Worm (Caenorhabditis elegans) whole organism, late embryonic: Measurements from ENCODE around the gene nhr-71.

ENCODE experiments used
- C08G9.2 ChIP-seq: sonication (generic microtip); optimal IDR thresholded peaks from 2 replicates; lab custom pipeline; 2016; ENCODE audit warnings: mild to moderate bottlenecking, missing genetic modification characterization, moderate library complexity, missing compliant biosample characterization
- C38D4.7 ChIP-seq: fragments of 200-800 bp; sonication (Bioruptor generic); optimal IDR thresholded peaks from 2 replicates; lab custom pipeline; 2018; ENCODE audit warnings: mild to moderate bottlenecking, missing genetic modification characterization, moderate library complexity, missing compliant biosample characterization
- K09A11.1 ChIP-seq: sonication (generic microtip); optimal IDR thresholded peaks from 2 replicates; lab custom pipeline; 2017; ENCODE audit warnings: antibody characterized with exemption, mild to moderate bottlenecking, missing genetic modification characterization, missing compliant biosample characterization; ENCODE audit not compliant: insufficient read depth
- Y22D7AL.16 ChIP-seq: sonication (generic microtip); optimal IDR thresholded peaks from 2 replicates; lab custom pipeline; 2016; ENCODE audit warnings: missing genetic modification characterization, missing compliant biosample characterization
- ceh-18 ChIP-seq: sonication (generic microtip); optimal IDR thresholded peaks from 2 replicates; lab custom pipeline; 2016; ENCODE audit warnings: missing genetic modification characterization, missing compliant biosample characterization
- ceh-19 ChIP-seq: fragments of 200-800 bp; sonication (Bioruptor generic); optimal IDR thresholded peaks from 2 replicates; lab custom pipeline; 2018; ENCODE audit warnings: mild to moderate bottlenecking, missing genetic modification characterization, missing compliant biosample characterization
- ceh-24 ChIP-seq: sonication (generic microtip); optimal IDR thresholded peaks from 2 replicates; lab custom pipeline; 2016; ENCODE audit warnings: mild to moderate bottlenecking, missing genetic modification characterization, missing compliant biosample characterization
- ceh-31 ChIP-seq: sonication (generic microtip); optimal IDR thresholded peaks from 2 replicates; lab custom pipeline; 2016; ENCODE audit warnings: missing genetic modification characterization, missing compliant biosample characterization
- ceh-34 ChIP-seq: sonication (generic microtip); optimal IDR thresholded peaks from 2 replicates; lab custom pipeline; 2016; ENCODE audit warnings: mild to moderate bottlenecking, missing genetic modification characterization, missing compliant biosample characterization
- ceh-45 ChIP-seq: fragments of 200-800 bp; sonication (Bioruptor generic); IDR thresholded peaks from 2 replicates; pipeline ENCODE4 v1.3.6; 2022; ENCODE audit warnings: missing genetic modification reagents, missing genetic modification characterization, missing compliant biosample characterization
- ceh-48 ChIP-seq: sonication (generic microtip); optimal IDR thresholded peaks from 2 replicates; lab custom pipeline; 2016; ENCODE audit warnings: missing genetic modification characterization, inconsistent platforms, missing compliant biosample characterization
- ceh-6 ChIP-seq: fragments of 200-800 bp; sonication (Bioruptor generic); optimal IDR thresholded peaks from 2 replicates; lab custom pipeline; 2018; ENCODE audit warnings: mild to moderate bottlenecking, missing genetic modification characterization, missing compliant biosample characterization
- ceh-9 ChIP-seq: sonication (generic microtip); optimal IDR thresholded peaks from 2 replicates; lab custom pipeline; 2016; ENCODE audit warnings: mild to moderate bottlenecking, missing genetic modification characterization, inconsistent platforms, missing compliant biosample characterization
- dve-1 ChIP-seq: sonication (generic microtip); optimal IDR thresholded peaks from 2 replicates; lab custom pipeline; 2017; ENCODE audit warnings: antibody characterized with exemption, mild to moderate bottlenecking, missing genetic modification characterization, missing compliant biosample characterization
- elt-2 ChIP-seq: sonication (generic microtip); optimal IDR thresholded peaks from 2 replicates; lab custom pipeline; 2016; ENCODE audit warnings: missing genetic modification reagents, missing genetic modification characterization, missing compliant biosample characterization
- elt-4 ChIP-seq: sonication (generic microtip); optimal IDR thresholded peaks from 2 replicates; lab custom pipeline; 2016; ENCODE audit warnings: missing genetic modification characterization, missing compliant biosample characterization
- ets-4 ChIP-seq: sonication (generic microtip); optimal IDR thresholded peaks from 2 replicates; lab custom pipeline; 2016; ENCODE audit warnings: missing genetic modification characterization, missing compliant biosample characterization
- fax-1 ChIP-seq: sonication (generic microtip); optimal IDR thresholded peaks from 2 replicates; lab custom pipeline; 2016; ENCODE audit warnings: missing genotype, missing genetic modification characterization, missing compliant biosample characterization
- fkh-10 ChIP-seq: fragments of 150-350 bp; optimal IDR thresholded peaks from 2 replicates; lab custom pipeline; 2014; ENCODE audit warnings: missing biosample characterization, missing genetic modification reagents, missing genetic modification characterization
- fkh-6 ChIP-seq: sonication (generic microtip); optimal IDR thresholded peaks from 2 replicates; lab custom pipeline; 2016; ENCODE audit warnings: missing genetic modification characterization, missing compliant biosample characterization
- gmeb-2 ChIP-seq: sonication (generic microtip); optimal IDR thresholded peaks from 2 replicates; lab custom pipeline; 2016; ENCODE audit warnings: missing genetic modification characterization, inconsistent platforms, missing compliant biosample characterization
- hlh-6 ChIP-seq: sonication (generic microtip); optimal IDR thresholded peaks from 2 replicates; lab custom pipeline; 2016; ENCODE audit warnings: missing genotype, missing genetic modification characterization, missing compliant biosample characterization
- nfya-1 ChIP-seq: sonication (generic microtip); optimal IDR thresholded peaks from 2 replicates; lab custom pipeline; 2017; ENCODE audit warnings: missing genetic modification characterization, mild to moderate bottlenecking, missing compliant biosample characterization, antibody characterized with exemption, moderate library complexity
- nhr-11 ChIP-seq: fragments of 150-350 bp; optimal IDR thresholded peaks from 2 replicates; lab custom pipeline; 2014; ENCODE audit warnings: missing biosample characterization, missing genetic modification characterization
- nhr-232 ChIP-seq: sonication (generic microtip); optimal IDR thresholded peaks from 2 replicates; lab custom pipeline; 2016; ENCODE audit warnings: missing genetic modification characterization, missing compliant biosample characterization
- odd-2 ChIP-seq: sonication (generic microtip); optimal IDR thresholded peaks from 2 replicates; lab custom pipeline; 2017; ENCODE audit warnings: antibody characterized with exemption, mild to moderate bottlenecking, missing genetic modification characterization, missing compliant biosample characterization
- pax-1 ChIP-seq: fragments of 150-350 bp; optimal IDR thresholded peaks from 2 replicates; lab custom pipeline; 2014; ENCODE audit warnings: missing biosample characterization, missing genetic modification characterization
- pha-2 ChIP-seq: sonication (generic microtip); optimal IDR thresholded peaks from 2 replicates; lab custom pipeline; 2017; ENCODE audit warnings: mild to moderate bottlenecking, missing genetic modification characterization, missing compliant biosample characterization
- pqm-1 ChIP-seq: sonication (generic microtip); optimal IDR thresholded peaks from 2 replicates; lab custom pipeline; 2016; ENCODE audit warnings: missing genetic modification characterization, missing compliant biosample characterization
- sox-4 ChIP-seq: sonication (generic microtip); optimal IDR thresholded peaks from 2 replicates; lab custom pipeline; 2017; ENCODE audit warnings: mild to moderate bottlenecking, missing genetic modification characterization, inconsistent platforms, missing compliant biosample characterization
- syd-9 ChIP-seq: sonication (generic microtip); optimal IDR thresholded peaks from 2 replicates; lab custom pipeline; 2016; ENCODE audit warnings: mild to moderate bottlenecking, missing genetic modification characterization, moderate library complexity, missing compliant biosample characterization
- unc-3 ChIP-seq, 2 experiments: fragments of 200-800 bp in 1 of 2; sonication (Bioruptor generic) in 1 of 2; sonication (generic microtip) in 1 of 2; conservative IDR thresholded peaks in 1 of 2; optimal IDR thresholded peaks in 1 of 2; 2 replicates each; pipeline versions ENCODE4 v1.3.6 to Lab custom; 2016 to 2022; ENCODE audit warnings: missing compliant biosample characterization in 2 of 2, missing genetic modification characterization in 2 of 2, missing genetic modification reagents in 1 of 2
- unc-42 ChIP-seq: sonication (generic microtip); optimal IDR thresholded peaks from 2 replicates; lab custom pipeline; 2016; ENCODE audit warnings: missing genotype, missing genetic modification characterization, missing compliant biosample characterization
- zip-5 ChIP-seq: sonication (generic microtip); optimal IDR thresholded peaks from 2 replicates; lab custom pipeline; 2016; ENCODE audit warnings: missing genetic modification characterization, missing compliant biosample characterization

nhr-71 gene

ce11 chrX:13767282-13767681 lies 20.2 kb downstream of the nhr-71 start:
- no peak for TF ChIP-seq pax-1 (tag; lab: Kevin White, UChicago)
- TF ChIP-seq ceh-34 (tag; lab: Kevin White, UChicago) = no peak
- no peak for TF ChIP-seq nhr-11
- TF ChIP-seq ceh-6 (GFP tag; lab: Kevin White, UChicago) = no peak
- TF ChIP-seq K09A11.1 (tag; lab: Kevin White, UChicago) = no peak
- TF ChIP-seq elt-2 = no peak
- TF ChIP-seq C38D4.7 (GFP tag; lab: Kevin White, UChicago) = no peak
- no peak for TF ChIP-seq ceh-19 (GFP tag; lab: Kevin White, UChicago)
- no peak for TF ChIP-seq unc-3 (GFP tag; conservative IDR thresholded peaks at IDR 0.05; lab: Robert Waterston, UW)
- no peak for TF ChIP-seq unc-3 (tag; optimal IDR thresholded peaks at IDR 0.05; lab: Kevin White, UChicago)
- no peak for TF ChIP-seq dve-1 (tag; lab: Kevin White, UChicago)
- TF ChIP-seq ceh-18 = no peak
- no peak for TF ChIP-seq ceh-48
- no peak for TF ChIP-seq pha-2 (tag; lab: Kevin White, UChicago)
- no peak for TF ChIP-seq zip-5 (tag; lab: Kevin White, UChicago)
- TF ChIP-seq ets-4 = no peak
- no peak for TF ChIP-seq fkh-10 (GFP tag; lab: Kevin White, UChicago)
- TF ChIP-seq elt-4 (tag; lab: Kevin White, UChicago) = no peak
- no peak for TF ChIP-seq C08G9.2

- TF ChIP-seq ceh-9 (tag; lab: Kevin White, UChicago) (no peak), unc-42 (tag; lab: Kevin White, UChicago) (peak; percentile 86), ceh-31 (tag; lab: Kevin White, UChicago) (peak; percentile 34), nfya-1 (tag; lab: Kevin White, UChicago) (peak; percentile 14)
- TF ChIP-seq, all 69 proteins: peak for 3
These were observed 21.4 kb downstream of the nhr-71 start for ce11 chrX:13768562-13768961.

ce11 chrX:13770508-13770978 lies 23.4 kb downstream of the nhr-71 start, which contains the start of gene nkb-3:
Gene nkb-3 (minus strand): TSS chrX:13770558.
- TF ChIP-seq elt-2 (no peak), pqm-1 (no peak), ceh-45 (GFP tag; lab: Robert Waterston, UW) (no peak), fkh-10 (GFP tag; lab: Kevin White, UChicago) (no peak), zip-5 (tag; lab: Kevin White, UChicago) (no peak), odd-2 (tag; lab: Kevin White, UChicago) (no peak), hlh-6 (tag; lab: Kevin White, UChicago) (no peak), sox-4 (tag; lab: Kevin White, UChicago) (no peak), Y22D7AL.16 (tag; lab: Kevin White, UChicago) (no peak), fkh-6 (tag; lab: Kevin White, UChicago) (no peak), ceh-24 (no peak), dve-1 (tag; lab: Kevin White, UChicago) (no peak), gmeb-2 (no peak), pha-2 (tag; lab: Kevin White, UChicago) (no peak), ceh-18 (no peak), ceh-31 (tag; lab: Kevin White, UChicago) (no peak), fax-1 (tag; lab: Kevin White, UChicago) (no peak), nhr-232 (tag; lab: Kevin White, UChicago) (no peak)

ce11 chrX:13772734-13773133 lies 25.6 kb downstream of the nhr-71 start:
- no peak for TF ChIP-seq ceh-48
- no peak for TF ChIP-seq syd-9 (tag; lab: Kevin White, UChicago)
- TF ChIP-seq ceh-45 (GFP tag; lab: Robert Waterston, UW) = no peak
- peak; percentile 65 for TF ChIP-seq elt-2
